Worm (Caenorhabditis elegans) whole organism, mixed stage, embryonic: ENCODE results near the gene srh-149.

Source experiments
- flh-1 ChIP-seq: fragments of 200-800 bp; sonication (Bioruptor generic); optimal IDR thresholded peaks from 2 replicates; lab custom pipeline; 2018; ENCODE audit warnings: mild to moderate bottlenecking, missing genetic modification characterization, moderate library complexity, missing compliant biosample characterization
- pha-4 ChIP-seq: fragments of 150-350 bp; optimal IDR thresholded peaks from 2 replicates; lab custom pipeline; 2018; ENCODE audit warnings: missing biosample characterization, missing genetic modification reagents, missing genetic modification characterization
- snpc-4 ChIP-seq: fragments of 150-350 bp; optimal IDR thresholded peaks from 2 replicates; lab custom pipeline; 2014; ENCODE audit warnings: missing biosample characterization, missing genetic modification characterization
- unc-39 ChIP-seq: fragments of 150-350 bp; optimal IDR thresholded peaks from 2 replicates; lab custom pipeline; 2014; ENCODE audit warnings: missing biosample characterization, missing genetic modification characterization
- unc-62 ChIP-seq: fragments of 150-350 bp; optimal IDR thresholded peaks from 2 replicates; lab custom pipeline; 2014; ENCODE audit warnings: missing biosample characterization, missing genetic modification reagents, missing genetic modification characterization

DNA sequence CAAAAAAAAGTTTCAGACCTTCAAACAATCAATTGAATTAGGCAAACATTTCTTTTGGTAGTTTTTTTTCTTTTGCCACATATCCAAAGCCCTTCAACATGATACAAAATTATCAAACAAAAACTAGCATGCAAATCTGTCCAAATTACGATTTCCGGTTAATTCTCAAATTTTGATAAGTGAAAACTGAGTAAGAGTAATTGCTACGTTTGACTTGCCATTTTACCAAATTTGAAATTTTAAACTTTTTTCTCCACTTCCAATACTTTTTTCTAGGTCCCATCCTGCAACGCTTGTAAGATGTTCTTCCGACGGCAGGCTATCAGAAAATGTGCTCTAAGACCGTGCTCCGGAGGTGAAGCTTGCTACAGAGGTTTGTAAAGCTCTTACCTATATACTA, 44.9 kb downstream of the srh-149 start, which contains the start of gene nhr-223:
- TF ChIP-seq snpc-4 (tag; lab: Kevin White, UChicago): no peak
- no peak for TF ChIP-seq flh-1 (GFP tag; lab: Kevin White, UChicago)
- no peak for TF ChIP-seq pha-4 (tag; lab: Kevin White, UChicago)
- TF ChIP-seq unc-62 (GFP tag; lab: Kevin White, UChicago): no peak
- TF ChIP-seq unc-39 (tag; lab: Kevin White, UChicago): no peak
